Worm (Caenorhabditis elegans) whole organism, late embryonic: ENCODE measurements around the gene fzo-1.

Source experiments
- C08G9.2 ChIP-seq: sonication (generic microtip); optimal IDR thresholded peaks from 2 replicates; lab custom pipeline; 2016; ENCODE audit warnings: mild to moderate bottlenecking, missing genetic modification characterization, moderate library complexity, missing compliant biosample characterization
- C38D4.7 ChIP-seq: fragments of 200-800 bp; sonication (Bioruptor generic); optimal IDR thresholded peaks from 2 replicates; lab custom pipeline; 2018; ENCODE audit warnings: mild to moderate bottlenecking, missing genetic modification characterization, moderate library complexity, missing compliant biosample characterization
- F13H6.1 ChIP-seq: sonication (generic microtip); optimal IDR thresholded peaks from 2 replicates; lab custom pipeline; 2016; ENCODE audit warnings: missing genetic modification characterization, missing compliant biosample characterization
- K02D7.2 ChIP-seq: sonication (generic microtip); optimal IDR thresholded peaks from 2 replicates; lab custom pipeline; 2017; ENCODE audit warnings: mild to moderate bottlenecking, missing genetic modification characterization, missing compliant biosample characterization
- K09A11.1 ChIP-seq: sonication (generic microtip); optimal IDR thresholded peaks from 2 replicates; lab custom pipeline; 2017; ENCODE audit warnings: antibody characterized with exemption, mild to moderate bottlenecking, missing genetic modification characterization, missing compliant biosample characterization; ENCODE audit not compliant: insufficient read depth
- Y22D7AL.16 ChIP-seq: sonication (generic microtip); optimal IDR thresholded peaks from 2 replicates; lab custom pipeline; 2016; ENCODE audit warnings: missing genetic modification characterization, missing compliant biosample characterization
- ahr-1 ChIP-seq: sonication (generic microtip); optimal IDR thresholded peaks from 2 replicates; lab custom pipeline; 2016; ENCODE audit warnings: missing genetic modification characterization, missing compliant biosample characterization
- ama-1 ChIP-seq: fragments of 150-350 bp; optimal IDR thresholded peaks from 2 replicates; lab custom pipeline; 2014
- ceh-14 ChIP-seq: sonication (generic microtip); optimal IDR thresholded peaks from 2 replicates; lab custom pipeline; 2016; ENCODE audit warnings: missing genotype, missing genetic modification characterization, missing compliant biosample characterization
- ceh-18 ChIP-seq: sonication (generic microtip); optimal IDR thresholded peaks from 2 replicates; lab custom pipeline; 2016; ENCODE audit warnings: missing genetic modification characterization, missing compliant biosample characterization
- ceh-19 ChIP-seq: fragments of 200-800 bp; sonication (Bioruptor generic); optimal IDR thresholded peaks from 2 replicates; lab custom pipeline; 2018; ENCODE audit warnings: mild to moderate bottlenecking, missing genetic modification characterization, missing compliant biosample characterization
- ceh-2 ChIP-seq: sonication (generic microtip); optimal IDR thresholded peaks from 2 replicates; lab custom pipeline; 2016; ENCODE audit warnings: missing genotype, missing genetic modification characterization, missing compliant biosample characterization
- ceh-22 ChIP-seq: sonication (generic microtip); optimal IDR thresholded peaks from 2 replicates; lab custom pipeline; 2017; ENCODE audit warnings: missing biosample characterization, missing genetic modification characterization
- ceh-24 ChIP-seq: sonication (generic microtip); optimal IDR thresholded peaks from 2 replicates; lab custom pipeline; 2016; ENCODE audit warnings: mild to moderate bottlenecking, missing genetic modification characterization, missing compliant biosample characterization
- ceh-30 ChIP-seq: fragments of 150-350 bp; optimal IDR thresholded peaks from 2 replicates; lab custom pipeline; 2014; ENCODE audit warnings: missing biosample characterization, missing genetic modification characterization
- ceh-34 ChIP-seq: sonication (generic microtip); optimal IDR thresholded peaks from 2 replicates; lab custom pipeline; 2016; ENCODE audit warnings: mild to moderate bottlenecking, missing genetic modification characterization, missing compliant biosample characterization
- ceh-45 ChIP-seq: fragments of 200-800 bp; sonication (Bioruptor generic); IDR thresholded peaks from 2 replicates; pipeline ENCODE4 v1.3.6; 2022; ENCODE audit warnings: missing genetic modification reagents, missing genetic modification characterization, missing compliant biosample characterization
- ceh-6 ChIP-seq: fragments of 200-800 bp; sonication (Bioruptor generic); optimal IDR thresholded peaks from 2 replicates; lab custom pipeline; 2018; ENCODE audit warnings: mild to moderate bottlenecking, missing genetic modification characterization, missing compliant biosample characterization
- ceh-9 ChIP-seq: sonication (generic microtip); optimal IDR thresholded peaks from 2 replicates; lab custom pipeline; 2016; ENCODE audit warnings: mild to moderate bottlenecking, missing genetic modification characterization, inconsistent platforms, missing compliant biosample characterization
- che-1 ChIP-seq: sonication (generic microtip); optimal IDR thresholded peaks from 2 replicates; lab custom pipeline; 2016; ENCODE audit warnings: mild to moderate bottlenecking, missing genetic modification characterization, missing compliant biosample characterization
- dmd-4 ChIP-seq: sonication (generic microtip); optimal IDR thresholded peaks from 2 replicates; lab custom pipeline; 2016; ENCODE audit warnings: borderline replicate concordance, missing genetic modification characterization, missing compliant biosample characterization
- dve-1 ChIP-seq: sonication (generic microtip); optimal IDR thresholded peaks from 2 replicates; lab custom pipeline; 2017; ENCODE audit warnings: antibody characterized with exemption, mild to moderate bottlenecking, missing genetic modification characterization, missing compliant biosample characterization
- elt-2 ChIP-seq: sonication (generic microtip); optimal IDR thresholded peaks from 2 replicates; lab custom pipeline; 2016; ENCODE audit warnings: missing genetic modification reagents, missing genetic modification characterization, missing compliant biosample characterization
- elt-4 ChIP-seq: sonication (generic microtip); optimal IDR thresholded peaks from 2 replicates; lab custom pipeline; 2016; ENCODE audit warnings: missing genetic modification characterization, missing compliant biosample characterization
- ets-4 ChIP-seq: sonication (generic microtip); optimal IDR thresholded peaks from 2 replicates; lab custom pipeline; 2016; ENCODE audit warnings: missing genetic modification characterization, missing compliant biosample characterization
- eyg-1 ChIP-seq: sonication (generic microtip); optimal IDR thresholded peaks from 2 replicates; lab custom pipeline; 2016; ENCODE audit warnings: missing genotype, missing genetic modification characterization, missing compliant biosample characterization
- fax-1 ChIP-seq: sonication (generic microtip); optimal IDR thresholded peaks from 2 replicates; lab custom pipeline; 2016; ENCODE audit warnings: missing genotype, missing genetic modification characterization, missing compliant biosample characterization
- fkh-6 ChIP-seq: sonication (generic microtip); optimal IDR thresholded peaks from 2 replicates; lab custom pipeline; 2016; ENCODE audit warnings: missing genetic modification characterization, missing compliant biosample characterization
- gmeb-2 ChIP-seq: sonication (generic microtip); optimal IDR thresholded peaks from 2 replicates; lab custom pipeline; 2016; ENCODE audit warnings: missing genetic modification characterization, inconsistent platforms, missing compliant biosample characterization
- hlh-30 ChIP-seq: sonication (generic microtip); optimal IDR thresholded peaks from 2 replicates; lab custom pipeline; 2017; ENCODE audit warnings: antibody characterized with exemption, missing genetic modification characterization, missing compliant biosample characterization; ENCODE audit not compliant: insufficient read depth
- hlh-6 ChIP-seq: sonication (generic microtip); optimal IDR thresholded peaks from 2 replicates; lab custom pipeline; 2016; ENCODE audit warnings: missing genotype, missing genetic modification characterization, missing compliant biosample characterization
- madf-2 ChIP-seq: sonication (generic microtip); optimal IDR thresholded peaks from 2 replicates; lab custom pipeline; 2017; ENCODE audit warnings: missing genetic modification characterization, missing compliant biosample characterization
- nfya-1 ChIP-seq: sonication (generic microtip); optimal IDR thresholded peaks from 2 replicates; lab custom pipeline; 2017; ENCODE audit warnings: missing genetic modification characterization, mild to moderate bottlenecking, missing compliant biosample characterization, antibody characterized with exemption, moderate library complexity
- nhr-11 ChIP-seq: fragments of 150-350 bp; optimal IDR thresholded peaks from 2 replicates; lab custom pipeline; 2014; ENCODE audit warnings: missing biosample characterization, missing genetic modification characterization
- nhr-232 ChIP-seq: sonication (generic microtip); optimal IDR thresholded peaks from 2 replicates; lab custom pipeline; 2016; ENCODE audit warnings: missing genetic modification characterization, missing compliant biosample characterization
- npax-4 ChIP-seq: sonication (generic microtip); optimal IDR thresholded peaks from 2 replicates; lab custom pipeline; 2016; ENCODE audit warnings: missing genetic modification characterization, missing compliant biosample characterization
- pag-3 ChIP-seq: sonication (generic microtip); optimal IDR thresholded peaks from 2 replicates; lab custom pipeline; 2016; ENCODE audit warnings: missing compliant biosample characterization, missing genetic modification characterization, borderline replicate concordance
- pat-9 ChIP-seq: fragments of 200-800 bp; sonication (Bioruptor generic); optimal IDR thresholded peaks from 2 replicates; lab custom pipeline; 2018; ENCODE audit warnings: mild to moderate bottlenecking, missing genetic modification characterization, moderate library complexity, missing compliant biosample characterization
- pax-1 ChIP-seq: fragments of 150-350 bp; optimal IDR thresholded peaks from 2 replicates; lab custom pipeline; 2014; ENCODE audit warnings: missing biosample characterization, missing genetic modification characterization
- pha-2 ChIP-seq: sonication (generic microtip); optimal IDR thresholded peaks from 2 replicates; lab custom pipeline; 2017; ENCODE audit warnings: mild to moderate bottlenecking, missing genetic modification characterization, missing compliant biosample characterization
- pha-4 ChIP-seq: fragments of 150-350 bp; optimal IDR thresholded peaks from 2 replicates; lab custom pipeline; 2018; ENCODE audit warnings: missing biosample characterization, missing genetic modification reagents, missing genetic modification characterization
- pqm-1 ChIP-seq: sonication (generic microtip); optimal IDR thresholded peaks from 2 replicates; lab custom pipeline; 2016; ENCODE audit warnings: missing genetic modification characterization, missing compliant biosample characterization
- pros-1 ChIP-seq: fragments of 150-350 bp; optimal IDR thresholded peaks from 2 replicates; lab custom pipeline; 2014; ENCODE audit warnings: missing biosample characterization, missing genetic modification reagents, missing genetic modification characterization
- ref-2 ChIP-seq: sonication (generic microtip); optimal IDR thresholded peaks from 2 replicates; lab custom pipeline; 2016; ENCODE audit warnings: missing genetic modification characterization, missing compliant biosample characterization
- sdc-2 ChIP-seq: sonication (generic microtip); optimal IDR thresholded peaks from 2 replicates; lab custom pipeline; 2016; ENCODE audit warnings: missing genotype, missing genetic modification characterization, missing compliant biosample characterization
- sox-2 ChIP-seq: fragments of 200-800 bp; sonication (Bioruptor generic); IDR thresholded peaks from 2 replicates; pipeline ENCODE4 v1.3.6; 2022; ENCODE audit warnings: missing genetic modification reagents, missing genetic modification characterization, missing compliant biosample characterization
- syd-9 ChIP-seq: sonication (generic microtip); optimal IDR thresholded peaks from 2 replicates; lab custom pipeline; 2016; ENCODE audit warnings: mild to moderate bottlenecking, missing genetic modification characterization, moderate library complexity, missing compliant biosample characterization
- tbx-2 ChIP-seq: sonication (generic microtip); optimal IDR thresholded peaks from 2 replicates; lab custom pipeline; 2016; ENCODE audit warnings: missing genetic modification characterization, missing compliant biosample characterization
- tbx-7 ChIP-seq: sonication (generic microtip); optimal IDR thresholded peaks from 2 replicates; lab custom pipeline; 2016; ENCODE audit warnings: missing genotype, missing genetic modification characterization, missing compliant biosample characterization
- unc-42 ChIP-seq: sonication (generic microtip); optimal IDR thresholded peaks from 2 replicates; lab custom pipeline; 2016; ENCODE audit warnings: missing genotype, missing genetic modification characterization, missing compliant biosample characterization
- unc-86 ChIP-seq: sonication (generic microtip); optimal IDR thresholded peaks from 2 replicates; lab custom pipeline; 2016; ENCODE audit warnings: missing genetic modification characterization, missing compliant biosample characterization
- zip-5 ChIP-seq: sonication (generic microtip); optimal IDR thresholded peaks from 2 replicates; lab custom pipeline; 2016; ENCODE audit warnings: missing genetic modification characterization, missing compliant biosample characterization
- ztf-16 ChIP-seq: sonication (generic microtip); optimal IDR thresholded peaks from 2 replicates; lab custom pipeline; 2017; ENCODE audit warnings: missing genetic modification characterization, missing compliant biosample characterization

Gene fzo-1

ce11 chrII:5844694-5845129 is 8.7 kb upstream of the fzo-1 start:
- peak; percentile 65 for TF ChIP-seq ceh-22 (tag; lab: Kevin White, UChicago)
- no peak for TF ChIP-seq elt-4 (tag; lab: Kevin White, UChicago)
- peak; percentile 91 for TF ChIP-seq pax-1 (tag; lab: Kevin White, UChicago)
- TF ChIP-seq sdc-2 (tag; lab: Kevin White, UChicago), result peak; percentile 74
- TF ChIP-seq K09A11.1, result peak; percentile 76
- TF ChIP-seq ama-1 (lab: Kevin White, UChicago), result peak; percentile 100
- TF ChIP-seq pat-9, result peak; percentile 83
- no peak for TF ChIP-seq ceh-9 (tag; lab: Kevin White, UChicago)
- TF ChIP-seq ceh-34, result peak; percentile 92
- TF ChIP-seq hlh-6, result peak; percentile 65
- peak; percentile 81 for TF ChIP-seq madf-2 (tag; lab: Kevin White, UChicago)
- TF ChIP-seq ceh-2, result peak; percentile 82
- peak; percentile 82 for TF ChIP-seq C08G9.2 (tag; lab: Kevin White, UChicago)
- TF ChIP-seq tbx-7 (tag; lab: Kevin White, UChicago), result peak; percentile 44
- peak; percentile 46 for TF ChIP-seq ahr-1 (tag; lab: Kevin White, UChicago)
- TF ChIP-seq nhr-232 (tag; lab: Kevin White, UChicago), result peak; percentile 46
- peak; percentile 94 for TF ChIP-seq ceh-14 (tag; lab: Kevin White, UChicago)
- TF ChIP-seq F13H6.1 (tag; lab: Kevin White, UChicago), result peak; percentile 87
- peak; percentile 99 for TF ChIP-seq dve-1 (tag; lab: Kevin White, UChicago)
- peak; percentile 92 for TF ChIP-seq nfya-1 (tag; lab: Kevin White, UChicago)
- TF ChIP-seq K02D7.2 (tag; lab: Kevin White, UChicago), result peak; percentile 69
- peak; percentile 99 for TF ChIP-seq unc-42 (tag; lab: Kevin White, UChicago)
- peak; percentile 99 for TF ChIP-seq elt-2 (tag; lab: Kevin White, UChicago)
- peak; percentile 87 for TF ChIP-seq pros-1 (tag; lab: Kevin White, UChicago)
- TF ChIP-seq gmeb-2 (tag; lab: Kevin White, UChicago), result peak; percentile 55
- TF ChIP-seq tbx-2 (tag; lab: Kevin White, UChicago), result peak; percentile 96
- peak; percentile 83 for TF ChIP-seq unc-86 (tag; lab: Kevin White, UChicago)
- TF ChIP-seq che-1, result peak; percentile 66
- TF ChIP-seq eyg-1 (tag; lab: Kevin White, UChicago), result peak; percentile 68
- TF ChIP-seq fax-1 (tag; lab: Kevin White, UChicago), result peak; percentile 65
- peak; percentile 72 for TF ChIP-seq fkh-6 (tag; lab: Kevin White, UChicago)
- TF ChIP-seq ceh-30 (tag; lab: Kevin White, UChicago), result peak; percentile 79
- TF ChIP-seq ref-2 (tag; lab: Kevin White, UChicago), result peak; percentile 87
- TF ChIP-seq ceh-6 (GFP tag; lab: Kevin White, UChicago), result peak; percentile 53
- TF ChIP-seq syd-9 (tag; lab: Kevin White, UChicago), result peak; percentile 85
- peak; percentile 60 for TF ChIP-seq hlh-30 (tag; lab: Kevin White, UChicago)
- peak; percentile 58 for TF ChIP-seq nhr-11
- TF ChIP-seq pha-2 (tag; lab: Kevin White, UChicago), result peak; percentile 82
- peak; percentile 95 for TF ChIP-seq pqm-1 (tag; lab: Kevin White, UChicago)
- peak; percentile 68 for TF ChIP-seq ceh-24
- TF ChIP-seq ceh-19 (GFP tag; lab: Kevin White, UChicago), result peak; percentile 89
- peak; percentile 85 for TF ChIP-seq ets-4 (tag; lab: Kevin White, UChicago)
- peak; percentile 66 for TF ChIP-seq dmd-4 (tag; lab: Kevin White, UChicago)
- peak; percentile 54 for TF ChIP-seq npax-4 (tag; lab: Kevin White, UChicago)
- peak; percentile 59 for TF ChIP-seq C38D4.7
- TF ChIP-seq Y22D7AL.16, result peak; percentile 57
- peak; percentile 32 for TF ChIP-seq zip-5
- TF ChIP-seq ceh-45 (GFP tag; lab: Robert Waterston, UW), result no peak
- peak; percentile 83 for TF ChIP-seq ztf-16 (tag; lab: Kevin White, UChicago)
- peak; percentile 99 for TF ChIP-seq ceh-18 (tag; lab: Kevin White, UChicago)
- no peak for TF ChIP-seq pha-4 (tag; lab: Kevin White, UChicago)
- TF ChIP-seq sox-2, result peak; percentile 32
- peak; percentile 70 for TF ChIP-seq pag-3
